Fruit fly (Drosophila melanogaster) whole organism, prepupa: Measurements from ENCODE around the gene grim.

ENCODE experiments used
- CG16779 ChIP-seq: fragments of 200-800 bp; sonication (Bioruptor generic); optimal IDR thresholded peaks from 3 replicates; lab custom pipeline; 2017; ENCODE audit warnings: missing biosample characterization, mild to moderate bottlenecking, missing genetic modification characterization
- CG34406 ChIP-seq: fragments of 200-800 bp; sonication (Bioruptor generic); optimal IDR thresholded peaks from 3 replicates; lab custom pipeline; 2016; ENCODE audit warnings: missing biosample characterization, missing genetic modification characterization
- CG3919 ChIP-seq: fragments of 200-800 bp; sonication (Bioruptor generic); optimal IDR thresholded peaks from 3 replicates; lab custom pipeline; 2016; ENCODE audit warnings: missing biosample characterization, missing genetic modification characterization
- CG8119 ChIP-seq: fragments of 200-800 bp; sonication (Bioruptor generic); IDR thresholded peaks from 3 replicates; pipeline ENCODE4 v1.3.6; 2022; ENCODE audit warnings: missing biosample characterization, missing genetic modification characterization
- Eip93F ChIP-seq: fragments of 200-800 bp; sonication (Bioruptor generic); optimal IDR thresholded peaks from 2 replicates; lab custom pipeline; 2016; ENCODE audit warnings: missing biosample characterization, mild to moderate bottlenecking, missing genetic modification characterization
- Ets96B ChIP-seq: fragments of 200-800 bp; optimal IDR thresholded peaks from 2 replicates; lab custom pipeline; 2019; ENCODE audit warnings: missing biosample characterization, mild to moderate bottlenecking, missing genetic modification characterization, moderate library complexity
- esn ChIP-seq: fragments of 200-800 bp; sonication (Bioruptor generic); optimal IDR thresholded peaks from 2 replicates; lab custom pipeline; 2016; ENCODE audit warnings: missing biosample characterization, mild to moderate bottlenecking, missing genetic modification characterization, moderate library complexity
- fkh ChIP-seq: fragments of 200-800 bp; sonication (Bioruptor generic); optimal IDR thresholded peaks from 3 replicates; lab custom pipeline; 2017; ENCODE audit warnings: missing biosample characterization, mild to moderate bottlenecking, missing genetic modification characterization, moderate library complexity
- salr ChIP-seq, 2 experiments: fragments of 200-800 bp; sonication (Bioruptor generic); optimal IDR thresholded peaks; 3 replicates each; lab custom pipeline; 2016 to 2018; ENCODE audit warnings: missing biosample characterization in 2 of 2, missing genetic modification characterization in 2 of 2, mild to moderate bottlenecking in 1 of 2

DNA sequence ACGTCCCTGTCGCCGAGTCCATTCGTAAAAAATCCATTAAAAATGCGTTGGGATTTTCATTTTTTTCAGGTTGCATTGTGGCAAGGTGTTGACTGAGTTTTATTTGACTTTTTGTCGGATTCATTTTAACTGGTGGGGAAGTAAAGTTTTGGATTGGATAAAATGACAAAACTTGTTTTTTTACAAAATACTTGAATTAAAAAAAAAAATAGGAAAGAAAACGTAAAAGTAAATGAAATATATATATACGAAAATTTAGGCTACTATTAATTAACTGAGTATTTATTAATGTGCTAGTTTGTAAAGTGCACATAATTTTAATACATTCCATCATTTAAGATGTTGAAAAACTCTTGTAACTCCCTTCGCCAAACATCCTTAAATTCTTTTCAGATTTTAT lies 27.6 kb downstream of the grim start:
- TF ChIP-seq CG3919, result no peak
- no peak for TF ChIP-seq Eip93F
- no peak for TF ChIP-seq salr (GFP tag; optimal IDR thresholded peaks at IDR 0.05; lab: Kevin White, UChicago)
- no peak for TF ChIP-seq CG34406 (GFP tag; lab: Kevin White, UChicago)
- no peak for TF ChIP-seq Ets96B (tag; lab: Kevin White, UChicago)
- TF ChIP-seq fkh (GFP tag; lab: Kevin White, UChicago), result no peak
- TF ChIP-seq CG16779 (tag; lab: Kevin White, UChicago), result no peak
- TF ChIP-seq esn (GFP tag; lab: Kevin White, UChicago), result no peak
- no peak for TF ChIP-seq CG8119
